Worm (Caenorhabditis elegans) whole organism, L3 larva: ENCODE results near the gene F56D6.19.

ENCODE experiments used
- R02D3.7 ChIP-seq: fragments of 150-350 bp; optimal IDR thresholded peaks from 2 replicates; lab custom pipeline; 2014; ENCODE audit warnings: missing biosample characterization, missing genetic modification characterization
- ZK546.5 ChIP-seq: sonication (generic microtip); optimal IDR thresholded peaks from 2 replicates; lab custom pipeline; 2017; ENCODE audit warnings: missing biosample characterization, missing genetic modification characterization
- ama-1 ChIP-seq: fragments of 150-350 bp; optimal IDR thresholded peaks from 2 replicates; lab custom pipeline; 2018
- ceh-16 ChIP-seq: sonication (generic microtip); optimal IDR thresholded peaks from 2 replicates; lab custom pipeline; 2017; ENCODE audit warnings: missing biosample characterization, missing genetic modification characterization
- ceh-28 ChIP-seq: fragments of 150-350 bp; optimal IDR thresholded peaks from 2 replicates; lab custom pipeline; 2014; ENCODE audit warnings: missing biosample characterization, missing genetic modification reagents, missing genetic modification characterization
- ceh-9 ChIP-seq: sonication (generic microtip); optimal IDR thresholded peaks from 2 replicates; lab custom pipeline; 2018; ENCODE audit warnings: missing biosample characterization, missing genetic modification characterization
- daf-12 ChIP-seq: fragments of 150-350 bp; optimal IDR thresholded peaks from 2 replicates; lab custom pipeline; 2014; ENCODE audit warnings: missing biosample characterization, missing genetic modification reagents, missing genetic modification characterization
- elt-1 ChIP-seq: fragments of 150-350 bp; optimal IDR thresholded peaks from 2 replicates; lab custom pipeline; 2014; ENCODE audit warnings: missing biosample characterization, missing genetic modification characterization
- elt-2 ChIP-seq: sonication (generic microtip); optimal IDR thresholded peaks from 2 replicates; lab custom pipeline; 2016; ENCODE audit warnings: missing genetic modification reagents, mild to moderate bottlenecking, missing genetic modification characterization, missing compliant biosample characterization
- elt-3 ChIP-seq, 3 experiments: fragments of 150-350 bp in 1 of 3; sonication (generic microtip) in 2 of 3; optimal IDR thresholded peaks; 2 replicates in 2 of 3; 4 replicates in 1 of 3; lab custom pipeline; 2014 to 2017; ENCODE audit warnings: missing biosample characterization in 3 of 3, missing genetic modification characterization in 3 of 3
- eor-1 ChIP-seq, 2 experiments: fragments of 150-350 bp; optimal IDR thresholded peaks; 2 replicates each; lab custom pipeline; 2014 to 2018; ENCODE audit warnings: missing biosample characterization in 2 of 2, missing genetic modification characterization in 2 of 2
- fkh-10 ChIP-seq: sonication (generic microtip); optimal IDR thresholded peaks from 2 replicates; lab custom pipeline; 2017; ENCODE audit warnings: missing biosample characterization, missing genetic modification reagents, missing genetic modification characterization
- fos-1 ChIP-seq: fragments of 150-350 bp; optimal IDR thresholded peaks from 2 replicates; lab custom pipeline; 2014; ENCODE audit warnings: missing biosample characterization, missing genetic modification characterization
- hmg-11 ChIP-seq: sonication (generic microtip); optimal IDR thresholded peaks from 2 replicates; lab custom pipeline; 2016; ENCODE audit warnings: missing genetic modification characterization, missing compliant biosample characterization
- jun-1 ChIP-seq: fragments of 150-350 bp; optimal IDR thresholded peaks from 2 replicates; lab custom pipeline; 2014; ENCODE audit warnings: missing biosample characterization, missing genetic modification reagents, missing genetic modification characterization
- lin-15B ChIP-seq: fragments of 150-350 bp; optimal IDR thresholded peaks from 2 replicates; lab custom pipeline; 2014; ENCODE audit warnings: missing biosample characterization, missing genetic modification characterization
- lin-39 ChIP-seq: fragments of 150-350 bp; optimal IDR thresholded peaks from 2 replicates; lab custom pipeline; 2018; ENCODE audit warnings: missing biosample characterization, missing genetic modification reagents, missing genetic modification characterization
- lsy-12 ChIP-seq: sonication (generic microtip); optimal IDR thresholded peaks from 2 replicates; lab custom pipeline; 2016; ENCODE audit warnings: mild to moderate bottlenecking, missing genetic modification characterization, missing compliant biosample characterization
- mdl-1 ChIP-seq: fragments of 150-350 bp; optimal IDR thresholded peaks from 2 replicates; lab custom pipeline; 2014; ENCODE audit warnings: missing biosample characterization, missing genetic modification characterization
- nfya-1 ChIP-seq: sonication (generic microtip); optimal IDR thresholded peaks from 2 replicates; lab custom pipeline; 2017; ENCODE audit warnings: missing genetic modification characterization, mild to moderate bottlenecking, missing compliant biosample characterization, antibody characterized with exemption, moderate library complexity; ENCODE audit not compliant: insufficient read depth
- nhr-237 ChIP-seq: fragments of 150-350 bp; optimal IDR thresholded peaks from 2 replicates; lab custom pipeline; 2014; ENCODE audit warnings: missing biosample characterization, missing genetic modification characterization
- nhr-25 ChIP-seq: sonication (generic microtip); optimal IDR thresholded peaks from 2 replicates; lab custom pipeline; 2017; ENCODE audit warnings: missing biosample characterization, missing genetic modification characterization
- nhr-43 ChIP-seq: sonication (generic microtip); optimal IDR thresholded peaks from 2 replicates; lab custom pipeline; 2016; ENCODE audit warnings: mild to moderate bottlenecking, missing genetic modification characterization, missing compliant biosample characterization; ENCODE audit not compliant: poor library complexity, severe bottlenecking
- nhr-67 ChIP-seq: fragments of 150-350 bp; optimal IDR thresholded peaks from 2 replicates; lab custom pipeline; 2014; ENCODE audit warnings: missing biosample characterization, missing genetic modification characterization
- nhr-77 ChIP-seq: fragments of 150-350 bp; optimal IDR thresholded peaks from 2 replicates; lab custom pipeline; 2014; ENCODE audit warnings: missing biosample characterization, missing genetic modification characterization
- pqm-1 ChIP-seq: fragments of 150-350 bp; optimal IDR thresholded peaks from 2 replicates; lab custom pipeline; 2017; ENCODE audit warnings: missing biosample characterization, missing genetic modification characterization, inconsistent platforms
- sea-2 ChIP-seq: fragments of 150-350 bp; sonication (generic microtip); optimal IDR thresholded peaks from 4 replicates; lab custom pipeline; 2014; ENCODE audit warnings: missing biosample characterization, missing genetic modification reagents, missing genetic modification characterization
- skn-1 ChIP-seq: fragments of 150-350 bp; optimal IDR thresholded peaks from 2 replicates; lab custom pipeline; 2014; ENCODE audit warnings: missing biosample characterization, missing genetic modification characterization
- unc-39 ChIP-seq: sonication (generic microtip); optimal IDR thresholded peaks from 4 replicates; lab custom pipeline; 2017; ENCODE audit warnings: missing biosample characterization, missing genetic modification characterization
- unc-62 ChIP-seq: fragments of 150-350 bp; sonication (generic microtip); optimal IDR thresholded peaks from 4 replicates; lab custom pipeline; 2014; ENCODE audit warnings: missing biosample characterization, missing genetic modification reagents, missing genetic modification characterization
- ztf-4 ChIP-seq: fragments of 150-350 bp; optimal IDR thresholded peaks from 2 replicates; lab custom pipeline; 2014; ENCODE audit warnings: missing biosample characterization, missing genetic modification characterization

F56D6.19 gene

DNA sequence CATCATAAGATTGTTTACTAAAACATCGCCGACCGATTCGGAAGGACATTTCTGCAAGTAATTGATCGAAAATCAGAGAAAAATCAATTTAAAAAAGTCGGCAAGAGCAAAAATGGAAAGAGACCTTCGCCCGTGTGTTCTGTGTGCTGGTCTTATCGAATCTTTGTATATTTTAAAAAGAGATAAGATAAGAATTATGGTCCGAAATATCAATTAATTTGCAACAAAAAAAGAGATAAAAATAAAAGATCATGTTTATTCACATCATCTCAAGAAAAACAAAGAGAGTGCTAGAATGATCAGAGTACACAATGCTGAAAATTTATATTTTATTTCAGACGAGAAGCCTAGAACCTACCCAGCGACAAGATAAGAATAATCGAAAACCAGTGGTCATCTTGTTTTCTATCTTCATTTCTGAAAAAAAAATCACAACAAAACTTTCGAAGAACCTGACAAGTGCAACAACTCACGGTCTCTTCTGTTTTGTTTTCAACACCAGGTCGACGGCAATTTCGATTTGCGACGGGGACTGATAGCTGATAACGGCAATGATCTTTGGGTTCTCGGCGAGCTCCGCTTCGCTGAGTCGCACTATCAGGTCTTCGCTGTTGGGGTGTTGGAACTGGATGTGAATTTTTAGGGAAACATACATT lies 36.2 kb upstream of the F56D6.19 start, which contains the start of gene F37C4.6:
Gene F37C4.6 (minus strand): TSS at position 51 of the 656 bp plus-strand sequence.
- TF ChIP-seq jun-1 (tag; lab: Kevin White, UChicago): no peak
- peak; percentile 84 for TF ChIP-seq elt-2 (tag; lab: Kevin White, UChicago)
- TF ChIP-seq ceh-16 (tag; lab: Kevin White, UChicago): no peak
- TF ChIP-seq pqm-1: peak; percentile 8
- no peak for TF ChIP-seq ama-1 (lab: Kevin White, UChicago)
- no peak for TF ChIP-seq elt-3 (tag; optimal IDR thresholded peaks at IDR 0.05; lab: Kevin White, UChicago)
- TF ChIP-seq nhr-67: no peak
- TF ChIP-seq R02D3.7: no peak
- TF ChIP-seq unc-62 (GFP tag; lab: Kevin White, UChicago): no peak
- no peak for TF ChIP-seq nhr-43
- no peak for TF ChIP-seq nfya-1
- no peak for TF ChIP-seq ceh-9
- no peak for TF ChIP-seq skn-1 (tag; lab: Kevin White, UChicago)
- no peak for TF ChIP-seq ztf-4 (tag; lab: Kevin White, UChicago)

DNA sequence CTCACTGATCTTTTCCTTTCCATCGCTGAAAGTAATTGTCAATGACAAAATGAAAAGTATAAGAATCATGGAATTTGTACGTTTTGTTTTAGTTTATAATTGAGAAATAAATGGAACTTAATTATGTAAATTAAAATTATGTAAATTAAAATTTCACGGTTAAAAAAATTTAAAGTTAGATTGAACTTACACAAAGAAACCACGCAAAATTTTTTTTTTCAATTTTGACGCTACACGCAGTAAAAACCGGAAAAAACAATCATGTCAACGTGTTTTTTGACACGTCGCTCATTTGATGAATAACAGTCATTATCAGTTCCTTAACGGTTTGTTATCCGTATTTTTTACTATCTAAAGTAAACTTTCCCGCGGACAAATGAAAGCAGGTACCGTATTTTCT lies 33.4 kb upstream of the F56D6.19 start, which contains the start of the genes F37C4.8 and oac-23:
Gene F37C4.8 (minus strand): TSS at position 101 of the 400 bp plus-strand sequence.
Gene oac-23 (plus strand): TSS at position 323 of the 400 bp plus-strand sequence.
- TF ChIP-seq R02D3.7 (no peak), hmg-11 (tag; lab: Kevin White, UChicago) (no peak)

DNA sequence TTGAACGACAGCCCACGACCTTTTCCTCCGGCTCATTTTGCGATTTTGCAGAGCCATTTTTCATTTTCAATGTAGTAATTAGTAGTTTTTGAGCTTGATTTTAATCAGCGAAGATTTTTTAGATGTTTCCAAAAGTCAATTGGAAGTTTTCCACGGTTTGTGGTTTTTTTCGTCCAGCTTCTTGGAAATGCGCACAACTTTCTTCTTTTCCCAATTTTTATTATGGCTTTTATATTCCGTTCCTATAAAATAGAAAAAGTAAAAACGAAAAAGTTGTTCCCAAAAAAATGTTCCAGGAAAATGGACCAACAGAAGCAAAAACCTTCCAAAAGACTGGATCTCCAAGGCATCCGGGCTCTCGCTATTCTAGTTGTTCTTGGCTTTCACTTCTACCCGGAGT lies 29.2 kb upstream of the F56D6.19 start, which contains the start of gene oac-22:
Gene oac-22 (plus strand): TSS at position 301 of the 400 bp plus-strand sequence.
- TF ChIP-seq unc-62 (GFP tag; lab: Kevin White, UChicago) (no peak), lin-39 (no peak), fos-1 (tag; lab: Kevin White, UChicago) (no peak), ceh-9 (no peak)
- TF ChIP-seq, all 47 proteins: peak for 0

DNA sequence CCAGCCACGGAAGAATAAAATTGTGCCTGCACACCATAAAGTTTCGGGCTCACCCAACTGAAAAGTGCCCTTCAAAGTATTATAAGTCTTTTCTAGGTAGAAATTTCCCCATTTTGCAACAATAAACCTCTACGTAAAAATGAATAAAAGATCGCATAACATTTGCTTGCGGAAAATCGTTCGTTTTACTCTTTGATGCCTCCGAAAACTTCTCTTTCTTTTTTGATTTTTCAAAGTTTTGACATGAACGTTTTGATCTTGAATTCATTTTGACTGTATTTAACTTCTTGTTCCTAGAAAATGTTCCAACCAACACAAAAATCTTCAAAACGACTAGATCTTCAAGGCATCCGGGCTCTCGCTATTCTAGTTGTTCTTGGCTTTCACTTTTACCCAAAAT lies 25.6 kb upstream of the F56D6.19 start, which contains the start of gene oac-21:
Gene oac-21 (plus strand): TSS at position 301 of the 400 bp plus-strand sequence.
- no peak for TF ChIP-seq elt-3 (tag; optimal IDR thresholded peaks at IDR 0.05; lab: Kevin White, UChicago)
- TF ChIP-seq daf-12: no peak
- no peak for TF ChIP-seq elt-1 (tag; lab: Kevin White, UChicago)

DNA sequence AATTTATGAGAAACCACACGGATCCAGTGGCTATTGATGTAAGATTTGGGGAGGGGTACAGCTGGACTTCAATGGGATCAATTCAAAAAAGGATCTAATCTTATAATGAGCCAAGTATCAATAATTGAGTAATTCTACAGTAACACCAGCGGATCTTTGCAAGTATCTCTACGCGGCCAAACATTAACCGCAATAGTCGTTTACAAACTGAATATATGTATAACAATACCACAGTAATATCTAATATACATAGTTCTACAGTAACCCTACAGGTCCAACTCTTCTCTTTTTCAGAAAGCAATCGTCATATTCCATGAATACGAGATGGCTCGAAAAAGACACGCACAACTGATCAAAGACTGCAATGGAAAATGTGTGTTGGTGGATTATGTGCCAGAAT lies 22.5 kb upstream of the F56D6.19 start, which contains the start of gene F56D6.9:
Gene F56D6.9 (plus strand): TSS at position 301 of the 400 bp plus-strand sequence.
- TF ChIP-seq elt-2 (tag; lab: Kevin White, UChicago) (no peak), nhr-67 (no peak), skn-1 (tag; lab: Kevin White, UChicago) (no peak), lin-15B (tag; lab: Kevin White, UChicago) (no peak)

DNA sequence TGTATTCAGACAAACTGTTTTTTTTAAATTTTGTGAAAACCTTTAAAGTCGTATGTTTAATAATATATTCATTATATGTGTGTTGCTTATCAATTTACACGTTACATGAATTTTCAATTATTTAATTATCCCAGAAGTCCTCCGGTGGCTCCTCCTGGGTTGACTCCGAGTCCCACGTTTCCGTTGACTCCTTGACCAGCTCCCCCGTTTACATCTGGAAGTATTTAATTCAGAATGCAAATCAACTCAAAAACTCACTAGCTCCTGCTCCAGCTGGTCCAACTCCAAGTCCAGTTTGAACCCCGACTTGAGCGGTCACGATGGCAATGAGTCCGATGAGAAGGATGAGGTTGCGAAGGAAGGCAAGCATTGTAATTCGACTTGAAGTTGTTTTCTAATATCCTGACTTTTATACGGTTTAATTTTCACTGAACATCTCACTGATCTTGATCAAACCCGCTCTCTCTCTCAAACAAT lies 20.5 kb upstream of the F56D6.19 start, which contains the start of gene F56D6.8:
Gene F56D6.8 (minus strand): TSS at position 427 of the 477 bp plus-strand sequence.
- no peak for TF ChIP-seq nhr-237
- no peak for TF ChIP-seq jun-1 (tag; lab: Kevin White, UChicago)
- TF ChIP-seq skn-1 (tag; lab: Kevin White, UChicago): no peak
- TF ChIP-seq sea-2 (GFP tag; lab: Kevin White, UChicago): no peak
- no peak for TF ChIP-seq fkh-10 (GFP tag; lab: Kevin White, UChicago)
- no peak for TF ChIP-seq nfya-1
- no peak for TF ChIP-seq ceh-9
- TF ChIP-seq lin-15B (tag; lab: Kevin White, UChicago): no peak
- TF ChIP-seq eor-1 (tag; optimal IDR thresholded peaks at IDR 0.05; lab: Kevin White, UChicago): no peak
- no peak for TF ChIP-seq unc-62 (GFP tag; lab: Kevin White, UChicago)
- no peak for TF ChIP-seq nhr-77 (tag; lab: Kevin White, UChicago)
- TF ChIP-seq lsy-12 (tag; lab: Kevin White, UChicago): no peak
- TF ChIP-seq mdl-1 (tag; lab: Kevin White, UChicago): no peak
- TF ChIP-seq unc-39 (tag; lab: Kevin White, UChicago): no peak
- TF ChIP-seq lin-39: no peak
- no peak for TF ChIP-seq nhr-25 (tag; lab: Kevin White, UChicago)
- TF ChIP-seq ceh-28 (tag; lab: Kevin White, UChicago): no peak
- TF ChIP-seq elt-3 (tag; optimal IDR thresholded peaks at IDR 0.05; lab: Kevin White, UChicago): no peak
- TF ChIP-seq ZK546.5: no peak
- TF ChIP-seq, all 47 proteins: peak for 0
